Fruit fly (Drosophila melanogaster): ENCODE measurements around the gene CG34132.

dm6 chr2L:7872680-7873079, 12.6 kb upstream of the CG34132 start:
- TF ChIP-seq gsb (GFP tag; IDR thresholded peaks at IDR 0.05) (no peak), kni (GFP tag; optimal IDR thresholded peaks at IDR 0.05) (no peak)

Data from whole organism, embryonic.